Worm (Caenorhabditis elegans) whole organism, L3 larva: Measurements from ENCODE around the gene rps-22.

ENCODE experiments used
- R02D3.7 ChIP-seq: fragments of 150-350 bp; optimal IDR thresholded peaks from 2 replicates; lab custom pipeline; 2014; ENCODE audit warnings: missing biosample characterization, missing genetic modification characterization
- ZK546.5 ChIP-seq: sonication (generic microtip); optimal IDR thresholded peaks from 2 replicates; lab custom pipeline; 2017; ENCODE audit warnings: missing biosample characterization, missing genetic modification characterization
- aly-2 ChIP-seq: fragments of 150-350 bp; optimal IDR thresholded peaks from 2 replicates; lab custom pipeline; 2014; ENCODE audit warnings: missing biosample characterization, missing genetic modification characterization
- ama-1 ChIP-seq: fragments of 150-350 bp; optimal IDR thresholded peaks from 2 replicates; lab custom pipeline; 2018
- ceh-28 ChIP-seq: fragments of 150-350 bp; optimal IDR thresholded peaks from 2 replicates; lab custom pipeline; 2014; ENCODE audit warnings: missing biosample characterization, missing genetic modification reagents, missing genetic modification characterization
- ceh-82 ChIP-seq: fragments of 150-350 bp; optimal IDR thresholded peaks from 2 replicates; lab custom pipeline; 2014; ENCODE audit warnings: missing biosample characterization, missing genetic modification characterization
- ceh-9 ChIP-seq: sonication (generic microtip); optimal IDR thresholded peaks from 2 replicates; lab custom pipeline; 2018; ENCODE audit warnings: missing biosample characterization, missing genetic modification characterization
- daf-12 ChIP-seq: fragments of 150-350 bp; optimal IDR thresholded peaks from 2 replicates; lab custom pipeline; 2014; ENCODE audit warnings: missing biosample characterization, missing genetic modification reagents, missing genetic modification characterization
- egl-27 ChIP-seq: sonication (generic microtip); optimal IDR thresholded peaks from 4 replicates; lab custom pipeline; 2017; ENCODE audit warnings: missing biosample characterization, missing genetic modification reagents, missing genetic modification characterization
- egl-5 ChIP-seq: fragments of 150-350 bp; optimal IDR thresholded peaks from 2 replicates; lab custom pipeline; 2017; ENCODE audit warnings: missing biosample characterization, missing genetic modification reagents, missing genetic modification characterization, inconsistent platforms
- elt-1 ChIP-seq: fragments of 150-350 bp; optimal IDR thresholded peaks from 2 replicates; lab custom pipeline; 2014; ENCODE audit warnings: missing biosample characterization, missing genetic modification characterization
- elt-2 ChIP-seq: sonication (generic microtip); optimal IDR thresholded peaks from 2 replicates; lab custom pipeline; 2016; ENCODE audit warnings: missing genetic modification reagents, mild to moderate bottlenecking, missing genetic modification characterization, missing compliant biosample characterization
- fkh-10 ChIP-seq: sonication (generic microtip); optimal IDR thresholded peaks from 2 replicates; lab custom pipeline; 2017; ENCODE audit warnings: missing biosample characterization, missing genetic modification reagents, missing genetic modification characterization
- fkh-2 ChIP-seq: fragments of 150-350 bp; optimal IDR thresholded peaks from 2 replicates; lab custom pipeline; 2014; ENCODE audit warnings: missing biosample characterization, missing genetic modification reagents, missing genetic modification characterization
- fos-1 ChIP-seq: fragments of 150-350 bp; optimal IDR thresholded peaks from 2 replicates; lab custom pipeline; 2014; ENCODE audit warnings: missing biosample characterization, missing genetic modification characterization
- hmg-11 ChIP-seq: sonication (generic microtip); optimal IDR thresholded peaks from 2 replicates; lab custom pipeline; 2016; ENCODE audit warnings: missing genetic modification characterization, missing compliant biosample characterization
- lin-39 ChIP-seq: fragments of 150-350 bp; optimal IDR thresholded peaks from 2 replicates; lab custom pipeline; 2018; ENCODE audit warnings: missing biosample characterization, missing genetic modification reagents, missing genetic modification characterization
- lsy-12 ChIP-seq: sonication (generic microtip); optimal IDR thresholded peaks from 2 replicates; lab custom pipeline; 2016; ENCODE audit warnings: mild to moderate bottlenecking, missing genetic modification characterization, missing compliant biosample characterization
- mdl-1 ChIP-seq: fragments of 150-350 bp; optimal IDR thresholded peaks from 2 replicates; lab custom pipeline; 2014; ENCODE audit warnings: missing biosample characterization, missing genetic modification characterization
- mml-1 ChIP-seq: fragments of 150-350 bp; sonication (generic microtip); optimal IDR thresholded peaks from 3 replicates; lab custom pipeline; 2014; ENCODE audit warnings: missing biosample characterization, missing genetic modification characterization
- nfya-1 ChIP-seq: sonication (generic microtip); optimal IDR thresholded peaks from 2 replicates; lab custom pipeline; 2017; ENCODE audit warnings: missing genetic modification characterization, mild to moderate bottlenecking, missing compliant biosample characterization, antibody characterized with exemption, moderate library complexity; ENCODE audit not compliant: insufficient read depth
- nhr-28 ChIP-seq: fragments of 150-350 bp; optimal IDR thresholded peaks from 2 replicates; lab custom pipeline; 2014; ENCODE audit warnings: missing biosample characterization, missing genetic modification characterization
- nhr-67 ChIP-seq: fragments of 150-350 bp; optimal IDR thresholded peaks from 2 replicates; lab custom pipeline; 2014; ENCODE audit warnings: missing biosample characterization, missing genetic modification characterization
- nhr-77 ChIP-seq: fragments of 150-350 bp; optimal IDR thresholded peaks from 2 replicates; lab custom pipeline; 2014; ENCODE audit warnings: missing biosample characterization, missing genetic modification characterization
- pha-4 ChIP-seq: fragments of 150-350 bp; optimal IDR thresholded peaks from 2 replicates; lab custom pipeline; 2014; ENCODE audit warnings: missing biosample characterization, missing genetic modification reagents, missing genetic modification characterization
- pqm-1 ChIP-seq: fragments of 150-350 bp; optimal IDR thresholded peaks from 2 replicates; lab custom pipeline; 2017; ENCODE audit warnings: missing biosample characterization, missing genetic modification characterization, inconsistent platforms
- sea-2 ChIP-seq: fragments of 150-350 bp; sonication (generic microtip); optimal IDR thresholded peaks from 4 replicates; lab custom pipeline; 2014; ENCODE audit warnings: missing biosample characterization, missing genetic modification reagents, missing genetic modification characterization
- skn-1 ChIP-seq: fragments of 150-350 bp; optimal IDR thresholded peaks from 2 replicates; lab custom pipeline; 2014; ENCODE audit warnings: missing biosample characterization, missing genetic modification characterization
- snpc-4 ChIP-seq: fragments of 150-350 bp; optimal IDR thresholded peaks from 2 replicates; lab custom pipeline; 2014; ENCODE audit warnings: missing biosample characterization, missing genetic modification characterization
- unc-62 ChIP-seq: fragments of 150-350 bp; sonication (generic microtip); optimal IDR thresholded peaks from 4 replicates; lab custom pipeline; 2014; ENCODE audit warnings: missing biosample characterization, missing genetic modification reagents, missing genetic modification characterization
- zag-1 ChIP-seq: fragments of 150-350 bp; optimal IDR thresholded peaks from 2 replicates; lab custom pipeline; 2014; ENCODE audit warnings: missing biosample characterization, missing genetic modification characterization
- ztf-11 ChIP-seq: fragments of 150-350 bp; optimal IDR thresholded peaks from 2 replicates; lab custom pipeline; 2014; ENCODE audit warnings: missing biosample characterization, missing genetic modification characterization
- ztf-4 ChIP-seq: fragments of 150-350 bp; optimal IDR thresholded peaks from 2 replicates; lab custom pipeline; 2014; ENCODE audit warnings: missing biosample characterization, missing genetic modification characterization

rps-22 gene

DNA sequence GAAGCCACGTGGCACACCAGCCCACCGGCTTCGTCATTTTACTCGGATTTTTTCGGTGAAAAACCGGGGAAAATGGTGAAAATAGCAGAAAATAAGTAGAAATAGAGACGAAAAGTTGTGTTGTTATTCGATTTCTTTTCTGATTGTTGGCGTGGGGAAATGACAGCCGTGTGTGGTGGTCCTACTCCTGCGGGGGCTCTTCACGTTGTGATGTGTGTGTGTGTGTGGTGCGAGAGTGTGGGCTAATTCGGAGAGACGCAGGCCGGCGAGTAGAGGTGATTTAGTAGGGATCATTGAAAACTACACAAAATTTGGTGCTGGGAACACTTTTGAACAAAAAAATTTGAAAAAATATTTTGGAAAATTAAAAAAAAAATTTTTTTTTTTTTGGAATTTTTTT, 6.8 kb upstream of the rps-22 start, which contains the start of gene F53A3.1:
F53A3.1 (minus strand) TSS at position 150 of the 400 bp plus-strand sequence.
- TF ChIP-seq daf-12 (no peak), lin-39 (tag; lab: Kevin White, UChicago) (peak; percentile 17), nhr-67 (tag; lab: Kevin White, UChicago) (no peak)

DNA sequence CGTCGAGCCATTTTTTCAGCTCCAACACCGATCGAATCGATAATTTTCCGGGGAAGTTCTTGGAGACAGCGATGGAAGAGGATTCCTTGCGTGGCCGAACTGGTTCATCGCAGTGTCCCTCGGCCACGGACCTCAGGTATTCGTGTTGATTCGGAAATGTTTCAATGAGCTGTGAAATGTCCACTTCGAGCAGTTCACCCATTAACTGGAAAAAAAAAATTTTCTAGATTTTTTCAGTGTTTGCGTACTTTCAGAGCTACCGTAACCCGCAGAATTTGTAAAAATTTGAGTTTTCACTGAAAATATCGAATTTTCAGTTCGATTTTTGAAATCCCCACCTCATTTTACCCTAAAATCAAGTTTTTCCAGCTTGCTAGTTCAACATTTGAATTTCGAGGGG, 2.5 kb upstream of the rps-22 start:
- TF ChIP-seq fos-1 (tag; lab: Kevin White, UChicago) (no peak), ceh-9 (tag; lab: Kevin White, UChicago) (no peak), ceh-82 (tag; lab: Kevin White, UChicago) (no peak), fkh-10 (GFP tag; lab: Kevin White, UChicago) (no peak), snpc-4 (no peak), daf-12 (no peak), aly-2 (tag; lab: Kevin White, UChicago) (no peak), skn-1 (tag; lab: Kevin White, UChicago) (no peak), R02D3.7 (no peak), mml-1 (tag; lab: Kevin White, UChicago) (no peak), egl-5 (tag; lab: Kevin White, UChicago) (no peak), nhr-77 (tag; lab: Kevin White, UChicago) (no peak), hmg-11 (no peak), sea-2 (no peak), nfya-1 (no peak), ZK546.5 (no peak), fkh-2 (tag; lab: Kevin White, UChicago) (no peak), pha-4 (tag; lab: Kevin White, UChicago) (no peak)

DNA sequence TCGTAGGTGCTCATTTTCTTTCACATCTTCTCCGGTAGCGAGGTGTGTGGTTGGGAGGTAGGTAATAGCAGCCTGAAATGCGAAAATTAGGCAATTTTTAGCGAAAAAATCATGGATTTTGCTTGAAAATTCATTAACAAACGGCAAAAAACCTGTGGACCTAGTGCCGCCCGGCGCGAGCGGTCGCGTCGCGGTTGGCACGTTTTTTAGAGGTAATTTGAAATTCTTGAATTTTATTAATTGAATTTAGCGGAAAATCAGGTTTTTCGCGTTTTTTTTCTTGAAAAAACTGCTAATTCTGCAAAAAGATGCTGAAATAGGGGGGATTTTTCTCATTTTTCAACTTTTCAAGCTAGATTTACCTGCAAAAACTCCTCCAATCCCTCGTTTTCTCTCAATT, 973 bp upstream of the rps-22 start:
- TF ChIP-seq pha-4 (tag; lab: Kevin White, UChicago) (no peak), unc-62 (GFP tag; lab: Kevin White, UChicago) (no peak), pqm-1 (no peak), elt-2 (tag; lab: Kevin White, UChicago) (no peak), zag-1 (tag; lab: Kevin White, UChicago) (no peak), fkh-10 (GFP tag; lab: Kevin White, UChicago) (no peak), lin-39 (tag; lab: Kevin White, UChicago) (no peak), elt-1 (tag; lab: Kevin White, UChicago) (no peak), mdl-1 (no peak), nhr-28 (tag; lab: Kevin White, UChicago) (no peak), aly-2 (tag; lab: Kevin White, UChicago) (no peak), ceh-28 (tag; lab: Kevin White, UChicago) (no peak)
- TF ChIP-seq, all 47 proteins: peak for 0

DNA sequence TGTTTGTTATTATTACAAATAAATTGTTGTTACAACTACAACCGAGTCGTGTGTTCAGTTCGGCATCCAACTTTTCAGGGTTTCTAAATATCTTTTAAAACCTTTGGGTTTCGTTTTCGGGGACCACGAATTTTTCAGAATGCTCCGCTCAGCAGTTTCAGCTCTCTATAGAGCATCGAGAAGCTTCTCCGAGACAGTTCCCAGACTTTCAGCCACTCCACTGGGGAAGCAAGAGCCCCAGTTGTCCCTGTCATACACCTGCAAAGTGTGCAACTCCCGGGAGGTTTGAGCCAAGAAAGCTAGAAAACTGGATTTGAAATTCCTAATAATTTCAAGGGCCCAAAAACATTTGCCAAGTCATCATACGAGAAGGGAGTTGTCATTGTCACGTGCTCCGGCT, 1.1 kb downstream of the rps-22 start, which contains the start of gene F53A3.7:
F53A3.7 (plus strand) TSS at position 139 of the 400 bp plus-strand sequence.
- TF ChIP-seq elt-2 (tag; lab: Kevin White, UChicago) = peak; percentile 7
- TF ChIP-seq mml-1 (tag; lab: Kevin White, UChicago) = no peak
- peak; percentile 23 for TF ChIP-seq ama-1 (lab: Kevin White, UChicago)

DNA sequence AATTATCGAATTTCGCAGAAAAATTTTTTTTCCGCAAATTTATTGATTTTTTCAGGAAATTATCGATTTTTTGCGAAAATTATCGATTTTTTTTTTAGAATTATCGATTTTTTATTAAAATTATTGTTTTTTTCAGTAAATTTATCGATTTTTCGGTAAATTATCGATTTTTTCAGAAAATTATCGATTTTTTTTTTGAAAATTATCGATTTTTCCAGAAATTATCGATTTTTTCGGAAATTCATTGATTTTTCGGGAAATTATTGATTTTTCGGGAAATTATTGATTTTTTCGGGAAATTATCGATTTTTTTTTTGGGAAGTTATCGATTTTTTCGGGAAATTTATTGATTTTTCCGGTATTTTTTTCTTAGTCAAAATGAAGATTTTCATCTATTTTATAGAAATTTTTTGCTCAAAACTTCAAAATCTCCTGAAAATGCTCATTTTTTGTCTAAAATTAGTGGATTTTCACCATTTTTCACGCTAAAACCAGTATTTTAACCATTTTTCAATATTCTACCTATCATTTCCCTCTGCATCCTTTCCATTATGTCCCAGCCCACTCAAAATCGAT, 5.3 kb downstream of the rps-22 start:
- TF ChIP-seq zag-1 (tag; lab: Kevin White, UChicago) (no peak), lin-39 (tag; lab: Kevin White, UChicago) (no peak), ceh-28 (tag; lab: Kevin White, UChicago) (peak; percentile 99), nhr-67 (tag; lab: Kevin White, UChicago) (no peak)

DNA sequence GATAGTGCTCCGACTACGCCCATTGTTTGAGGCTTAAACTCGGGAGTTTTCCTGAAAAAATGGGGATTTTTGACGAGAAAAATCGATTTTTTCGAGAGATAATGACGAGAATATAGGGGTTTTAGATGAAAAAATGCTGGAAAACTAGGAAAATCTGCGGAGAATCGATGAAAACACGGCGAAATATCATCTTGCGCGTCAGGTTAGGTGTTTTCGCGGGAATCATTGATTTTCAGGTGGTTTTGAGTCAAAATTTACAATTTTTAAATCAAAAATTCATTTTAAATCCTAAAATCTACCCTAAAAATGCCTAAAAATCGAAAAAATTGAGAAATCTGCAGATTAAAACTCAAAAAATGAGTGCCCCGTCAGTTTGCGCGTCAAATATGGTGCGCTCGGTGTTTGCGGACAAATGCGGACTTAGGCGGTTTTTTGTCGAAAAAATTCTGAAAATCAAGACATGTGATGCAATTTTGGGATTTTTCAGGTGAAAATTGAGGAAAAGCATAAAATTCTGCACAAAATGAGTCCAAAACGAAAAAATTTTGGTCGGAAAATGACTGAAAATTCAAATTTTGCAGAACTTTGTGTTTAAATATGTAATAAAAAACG, 11.7 kb downstream of the rps-22 start, which contains the start of gene mboa-6:
mboa-6 (minus strand) TSS at position 51 of the 612 bp plus-strand sequence.
- TF ChIP-seq ztf-11 = no peak
- TF ChIP-seq ztf-4 (tag; lab: Kevin White, UChicago) = no peak
- TF ChIP-seq egl-27 = no peak
- no peak for TF ChIP-seq nfya-1
- TF ChIP-seq hmg-11 = peak; percentile 18
- TF ChIP-seq lsy-12 (tag; lab: Kevin White, UChicago) = no peak
